Fruit fly (Drosophila melanogaster): Measurements from ENCODE around the gene boss.
A peak's percentile ranks its signal among the peaks of the same experiment; 100 is the strongest.

Gene boss

DNA sequence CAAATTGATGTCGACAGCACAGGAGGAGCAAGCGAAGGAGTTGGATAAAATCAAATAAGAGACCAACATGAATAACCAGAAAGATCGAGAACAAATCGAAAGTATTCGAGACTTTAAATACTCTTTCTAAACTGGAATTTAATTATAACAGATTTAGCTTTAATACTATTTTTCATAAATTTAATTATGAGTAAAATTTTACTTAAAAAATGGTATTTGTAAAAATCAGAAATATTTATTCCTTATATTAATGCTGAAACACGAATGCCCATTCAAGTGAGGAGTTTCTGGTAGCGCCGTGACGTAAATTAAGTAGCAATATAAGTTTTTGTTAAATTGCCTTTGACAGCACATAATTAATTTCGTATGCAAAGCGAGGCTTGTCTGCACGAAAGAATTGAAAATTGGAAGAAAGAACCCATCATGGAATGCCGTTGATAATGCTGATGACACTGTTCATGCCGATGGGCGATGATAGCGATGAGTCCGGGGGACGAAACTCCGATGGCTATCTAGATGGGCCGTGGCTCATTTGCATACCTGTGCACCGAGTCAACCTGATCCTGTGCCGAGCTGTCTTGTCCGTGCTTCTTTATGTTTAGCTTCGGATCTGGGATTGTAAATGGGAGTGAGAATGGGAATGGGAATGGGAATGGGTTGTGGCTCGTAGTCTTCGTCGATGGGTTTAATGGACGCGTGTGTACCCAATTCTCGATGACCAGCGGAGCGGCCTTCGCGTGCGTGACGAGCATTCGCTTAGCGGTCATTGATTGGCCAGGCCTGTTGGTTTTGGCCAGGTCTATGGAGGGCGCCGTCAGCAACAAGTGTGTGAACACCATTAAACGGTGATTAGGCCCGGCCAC is 51.2 kb downstream of the boss start (continued):
- TF ChIP-seq CG5953 (GFP tag; IDR thresholded peaks at IDR 0.05) (no peak), E2f2 (GFP tag; IDR thresholded peaks at IDR 0.05) (0 out of 2 replicates have a peak, but pooled peaks have one; percentile 11), sc (optimal IDR thresholded peaks at IDR 0.05) (no peak), sc (GFP tag; optimal IDR thresholded peaks at IDR 0.05) (peak; percentile 39), psq (GFP tag; optimal IDR thresholded peaks at IDR 0.05) (no peak), sisA (GFP tag; IDR thresholded peaks at IDR 0.05) (no peak), Poxn (GFP tag; IDR thresholded peaks at IDR 0.05) (no peak), CG1529 (GFP tag; optimal IDR thresholded peaks at IDR 0.05) (no peak), CG30020 (tag; optimal IDR thresholded peaks at IDR 0.05) (peak; percentile 24), chif (GFP tag; optimal IDR thresholded peaks at IDR 0.05) (no peak), HLH3B (GFP tag; IDR thresholded peaks at IDR 0.05) (no peak), CG12219 (GFP tag; optimal IDR thresholded peaks at IDR 0.05) (no peak), CG14965 (GFP tag; optimal IDR thresholded peaks at IDR 0.05; ENCODE audit: borderline replicate concordance) (no peak), pho (GFP tag; optimal IDR thresholded peaks at IDR 0.05) (no peak), CG31365 (tag; optimal IDR thresholded peaks at IDR 0.05) (no peak), cato (GFP tag; optimal IDR thresholded peaks at IDR 0.05; ENCODE audit: borderline replicate concordance) (no peak), Ssrp (tag; optimal IDR thresholded peaks at IDR 0.05) (peak; percentile 54), CG11398 (GFP tag; optimal IDR thresholded peaks at IDR 0.05) (no peak), ac (GFP tag; optimal IDR thresholded peaks at IDR 0.05) (no peak), pnt (GFP tag; optimal IDR thresholded peaks at IDR 0.05) (no peak), Ets97D (GFP tag; optimal IDR thresholded peaks at IDR 0.05) (no peak), Dref (GFP tag; IDR thresholded peaks at IDR 0.05) (0 out of 2 replicates have a peak, but pooled peaks have one; percentile 1), CG8924 (tag; optimal IDR thresholded peaks at IDR 0.05) (peak; percentile 57), repo (GFP tag; optimal IDR thresholded peaks at IDR 0.05) (no peak), chinmo (GFP tag; IDR thresholded peaks at IDR 0.05; ENCODE audit: partially characterized antibody) (no peak), HLH54F (GFP tag; optimal IDR thresholded peaks at IDR 0.05) (no peak), Neu2 (GFP tag; optimal IDR thresholded peaks at IDR 0.05; ENCODE audit: borderline replicate concordance) (no peak), odd (GFP tag; optimal IDR thresholded peaks at IDR 0.05) (no peak), ATbp (GFP tag; optimal IDR thresholded peaks at IDR 0.05) (no peak), Fer3 (tag; optimal IDR thresholded peaks at IDR 0.05) (no peak), NFAT (GFP tag; IDR thresholded peaks at IDR 0.05) (no peak), ftz-f1 (GFP tag; optimal IDR thresholded peaks at IDR 0.05) (no peak), CG8944 (GFP tag; optimal IDR thresholded peaks at IDR 0.05) (no peak), CG7372 (GFP tag; IDR thresholded peaks at IDR 0.05) (no peak), Hmr (GFP tag; optimal IDR thresholded peaks at IDR 0.05) (no peak), CG17385 (GFP tag; optimal IDR thresholded peaks at IDR 0.05) (peak; percentile 12), Dbx (GFP tag; IDR thresholded peaks at IDR 0.05) (no peak), nerfin-2 (GFP tag; IDR thresholded peaks at IDR 0.05; ENCODE audit: partially characterized antibody) (no peak), Rfx (GFP tag; IDR thresholded peaks at IDR 0.05) (no peak), jing (GFP tag; optimal IDR thresholded peaks at IDR 0.05) (no peak), br (optimal IDR thresholded peaks at IDR 0.05) (no peak), Elba2 (GFP tag; optimal IDR thresholded peaks at IDR 0.05) (no peak), CG33213 (GFP tag; optimal IDR thresholded peaks at IDR 0.05) (no peak), slbo (GFP tag; IDR thresholded peaks at IDR 0.05) (no peak), ttk (GFP tag; IDR thresholded peaks at IDR 0.05) (no peak), stc (GFP tag; IDR thresholded peaks at IDR 0.05) (no peak), NC2α (GFP tag; optimal IDR thresholded peaks at IDR 0.05) (no peak), Fer2 (tag; optimal IDR thresholded peaks at IDR 0.05) (no peak), Nf-YB (GFP tag; optimal IDR thresholded peaks at IDR 0.05) (peak; percentile 57), Vsx1 (GFP tag; optimal IDR thresholded peaks at IDR 0.05) (peak; percentile 29), tx (GFP tag; optimal IDR thresholded peaks at IDR 0.05) (no peak)
